Worm (Caenorhabditis elegans) whole organism, late embryonic: ENCODE results near the gene Y71H2AM.14.

ENCODE experiments used
- dmd-4 ChIP-seq: sonication (generic microtip); optimal IDR thresholded peaks from 2 replicates; lab custom pipeline; 2016; ENCODE audit warnings: borderline replicate concordance, missing genetic modification characterization, missing compliant biosample characterization
- zip-5 ChIP-seq: sonication (generic microtip); optimal IDR thresholded peaks from 2 replicates; lab custom pipeline; 2016; ENCODE audit warnings: missing genetic modification characterization, missing compliant biosample characterization

- TF ChIP-seq zip-5 (tag; lab: Kevin White, UChicago): no peak
- no peak for TF ChIP-seq dmd-4 (tag; lab: Kevin White, UChicago)
Measured at ce11 chrIII:2759308-2759707, 12.9 kb upstream of the Y71H2AM.14 start.
